Fruit fly (Drosophila melanogaster): Measurements from ENCODE around the gene Gba1b.

Gene Gba1b

dm6 chr3R:23752728-23753127, 48.1 kb downstream of the Gba1b start, which contains the start of the genes RanBP3 and Rpt5 (continued):
- TF ChIP-seq CG7987 (GFP tag; optimal IDR thresholded peaks at IDR 0.05) (peak; percentile 55), CG14710 (tag; optimal IDR thresholded peaks at IDR 0.05) (peak; percentile 82), CG12744 (GFP tag; optimal IDR thresholded peaks at IDR 0.05) (peak; percentile 41), grn (GFP tag; optimal IDR thresholded peaks at IDR 0.05) (no peak), Ets65A (GFP tag) (peak; percentile 91), CG10431 (GFP tag; optimal IDR thresholded peaks at IDR 0.05) (no peak), CG6791 (GFP tag; IDR thresholded peaks at IDR 0.05; ENCODE audit: partially characterized antibody) (peak; percentile 90), sens (GFP tag) (peak; percentile 84), hb (GFP tag; IDR thresholded peaks at IDR 0.05; ENCODE audit: partially characterized antibody) (peak; percentile 78), Hmr (GFP tag; optimal IDR thresholded peaks at IDR 0.05) (peak; percentile 65), CG12942 (GFP tag; optimal IDR thresholded peaks at IDR 0.05) (peak; percentile 32), zen2 (GFP tag; IDR thresholded peaks at IDR 0.05; ENCODE audit: partially characterized antibody) (peak; percentile 76), Xbp1 (GFP tag; optimal IDR thresholded peaks at IDR 0.05) (peak; percentile 55), CG4854 (GFP tag; optimal IDR thresholded peaks at IDR 0.05) (peak; percentile 62), CG8765 (GFP tag; IDR thresholded peaks at IDR 0.05) (no peak), Jarid2 (GFP tag; optimal IDR thresholded peaks at IDR 0.05) (no peak), Bdp1 (GFP tag; optimal IDR thresholded peaks at IDR 0.05) (peak; percentile 5), zen (tag; optimal IDR thresholded peaks at IDR 0.05) (no peak), CG17802 (tag; optimal IDR thresholded peaks at IDR 0.05) (no peak), CG33213 (GFP tag; optimal IDR thresholded peaks at IDR 0.05) (peak; percentile 61), CG4707 (GFP tag; optimal IDR thresholded peaks at IDR 0.05) (peak; percentile 31), Hr78 (GFP tag; optimal IDR thresholded peaks at IDR 0.05) (no peak), rib (GFP tag; IDR thresholded peaks at IDR 0.05) (no peak), phol (tag; optimal IDR thresholded peaks at IDR 0.05) (peak; percentile 61), CG42726 (GFP tag; IDR thresholded peaks at IDR 0.05; ENCODE audit: partially characterized antibody) (peak; percentile 79; the same call in 1 of the 2 replicates), mld (GFP tag; IDR thresholded peaks at IDR 0.05; ENCODE audit: partially characterized antibody) (peak; percentile 92), CTCF (GFP tag; optimal IDR thresholded peaks at IDR 0.05) (peak; percentile 44), Aef1 (GFP tag; IDR thresholded peaks at IDR 0.05) (0 out of 3 replicates have a peak, but pooled peaks have one; percentile 16), maf-S (GFP tag; optimal IDR thresholded peaks at IDR 0.05) (peak; percentile 63), esg (GFP tag; conservative IDR thresholded peaks at IDR 0.05) (no peak), gce (GFP tag; IDR thresholded peaks at IDR 0.05) (peak; percentile 17; the same call in 1 of the 3 replicates), onecut (GFP tag; IDR thresholded peaks at IDR 0.05) (peak; percentile 27; the same call in 1 of the 2 replicates), Dad (GFP tag; optimal IDR thresholded peaks at IDR 0.05) (peak; percentile 45), CG1233 (GFP tag; optimal IDR thresholded peaks at IDR 0.05) (peak; percentile 27), ftz-f1 (GFP tag; optimal IDR thresholded peaks at IDR 0.05) (peak; percentile 63), CG17612 (GFP tag; IDR thresholded peaks at IDR 0.05) (peak; percentile 51; the same call in 1 of the 2 replicates), CG6765 (GFP tag; optimal IDR thresholded peaks at IDR 0.05) (peak; percentile 26), nom (GFP tag; optimal IDR thresholded peaks at IDR 0.05) (peak; percentile 62), nau (GFP tag; optimal IDR thresholded peaks at IDR 0.05) (no peak), CG4730 (GFP tag; IDR thresholded peaks at IDR 0.05) (no peak), CG7372 (GFP tag; IDR thresholded peaks at IDR 0.05) (no peak), chn (GFP tag; optimal IDR thresholded peaks at IDR 0.05) (peak; percentile 36), CG3995 (GFP tag; optimal IDR thresholded peaks at IDR 0.05) (peak; percentile 35), wdn (GFP tag; IDR thresholded peaks at IDR 0.05) (peak; percentile 45; the same call in 1 of the 2 replicates), D19B (GFP tag; optimal IDR thresholded peaks at IDR 0.05) (peak; percentile 8), CG10267 (tag; optimal IDR thresholded peaks at IDR 0.05) (peak; percentile 98), CG11085 (GFP tag; IDR thresholded peaks at IDR 0.05) (peak; percentile 66), CG32772 (GFP tag; IDR thresholded peaks at IDR 0.05) (no peak), jumu (GFP tag; optimal IDR thresholded peaks at IDR 0.05) (peak; percentile 49), CG2116 (GFP tag; optimal IDR thresholded peaks at IDR 0.05) (peak; percentile 85), CG1647 (GFP tag; optimal IDR thresholded peaks at IDR 0.05) (peak; percentile 56)
